Worm (Caenorhabditis elegans) whole organism, early embryonic: ENCODE results near the gene C27D6.15.

Source experiments
- F13C5.2 ChIP-seq: sonication (generic microtip); optimal IDR thresholded peaks from 2 replicates; lab custom pipeline; 2017; ENCODE audit warnings: mild to moderate bottlenecking, missing genetic modification characterization, inconsistent platforms, missing compliant biosample characterization
- aly-1 ChIP-seq: sonication (generic microtip); optimal IDR thresholded peaks from 2 replicates; lab custom pipeline; 2016; ENCODE audit warnings: missing genetic modification characterization, missing compliant biosample characterization
- ama-1 ChIP-seq: fragments of 150-350 bp; optimal IDR thresholded peaks from 2 replicates; lab custom pipeline; 2014
- ets-7 ChIP-seq: sonication (generic microtip); optimal IDR thresholded peaks from 2 replicates; lab custom pipeline; 2016; ENCODE audit warnings: missing genotype, missing genetic modification characterization, missing compliant biosample characterization
- flt-1 ChIP-seq: fragments of 200-800 bp; sonication (Bioruptor generic); IDR thresholded peaks from 2 replicates; pipeline ENCODE4 v1.3.6; 2022; ENCODE audit warnings: missing genetic modification characterization, missing compliant biosample characterization
- hnd-1 ChIP-seq: sonication (generic microtip); optimal IDR thresholded peaks from 2 replicates; lab custom pipeline; 2016; ENCODE audit warnings: missing genetic modification characterization, missing compliant biosample characterization
- scrt-1 ChIP-seq: fragments of 200-800 bp; sonication (Bioruptor generic); IDR thresholded peaks from 2 replicates; pipeline ENCODE4 v1.3.6; 2022; ENCODE audit warnings: missing genetic modification characterization, missing compliant biosample characterization
- tbx-37 ChIP-seq: fragments of 200-800 bp; sonication (Bioruptor generic); conservative IDR thresholded peaks from 2 replicates; pipeline ENCODE4 v1.3.6; 2022; ENCODE audit warnings: missing genetic modification reagents, missing genetic modification characterization, missing compliant biosample characterization

ce11 chrII:5218349-5218748, 46.6 kb downstream of the C27D6.15 start:
- TF ChIP-seq hnd-1 (tag; lab: Kevin White, UChicago) (no peak), tbx-37 (GFP tag; lab: Robert Waterston, UW) (no peak), aly-1 (tag; lab: Kevin White, UChicago) (no peak), ama-1 (lab: Kevin White, UChicago) (no peak), flt-1 (GFP tag; lab: Robert Waterston, UW) (no peak), scrt-1 (GFP tag; lab: Robert Waterston, UW) (no peak), ets-7 (no peak), F13C5.2 (tag; lab: Kevin White, UChicago) (no peak)
